Worm (Caenorhabditis elegans) whole organism, L4/young adult: ENCODE data around the gene noca-2.

Experiments used
- W03F9.2 ChIP-seq: fragments of 150-350 bp; optimal IDR thresholded peaks from 2 replicates; lab custom pipeline; 2014; ENCODE audit warnings: missing biosample characterization, missing genetic modification characterization
- dao-5 ChIP-seq: sonication (generic microtip); optimal IDR thresholded peaks from 2 replicates; lab custom pipeline; 2016; ENCODE audit warnings: missing genotype, missing genetic modification characterization, moderate library complexity, missing compliant biosample characterization
- him-1 ChIP-seq: sonication (generic microtip); optimal IDR thresholded peaks from 2 replicates; lab custom pipeline; 2016; ENCODE audit warnings: missing genotype, missing genetic modification reagents, missing genetic modification characterization, missing compliant biosample characterization

DNA sequence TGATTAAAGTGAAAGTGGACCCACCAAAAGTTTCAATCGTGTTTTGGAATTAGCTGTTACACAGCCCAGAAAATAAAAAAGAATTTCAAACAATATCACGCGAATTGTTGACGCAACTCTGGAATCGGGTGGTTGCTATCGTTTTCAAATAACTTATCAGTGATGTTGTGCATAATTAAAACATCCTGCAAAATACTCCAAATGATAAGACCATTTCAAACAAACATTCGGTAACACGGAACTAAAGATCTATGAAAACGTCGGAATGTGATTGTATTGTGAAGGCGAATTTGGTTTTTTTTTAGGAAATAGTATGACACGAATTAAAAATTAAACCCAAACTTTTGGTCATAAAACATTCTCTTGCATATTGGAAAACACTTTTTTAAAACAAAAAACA is 38.3 kb upstream of the noca-2 start, which contains the start of gene spp-30:
- TF ChIP-seq him-1, result no peak
- TF ChIP-seq dao-5, result no peak
- TF ChIP-seq W03F9.2 (tag; lab: Kevin White, UChicago), result no peak
